Worm (Caenorhabditis elegans) whole organism, dauer: ENCODE measurements around the gene lys-4.

Experiments
- unc-62 ChIP-seq: sonication (generic microtip); optimal IDR thresholded peaks from 2 replicates; lab custom pipeline; 2017; ENCODE audit warnings: missing biosample characterization, missing genetic modification reagents, missing genetic modification characterization

The lys-4 gene

ce11 chrIV:11635437-11636408, 12.7 kb upstream of the lys-4 start, which contains the start of gene mars-1:
mars-1 (minus strand) TSS chrIV:11635487.
- no peak for TF ChIP-seq unc-62 (GFP tag; lab: Kevin White, UChicago)

ce11 chrIV:11631750-11632149, 8.8 kb upstream of the lys-4 start, which contains the start of gene F58B3.4:
F58B3.4 (minus strand) TSS chrIV:11631850.
- TF ChIP-seq unc-62 (GFP tag; lab: Kevin White, UChicago) = no peak

ce11 chrIV:11627847-11628246, 4.9 kb upstream of the lys-4 start, which contains the start of gene lys-6:
lys-6 (minus strand) TSS chrIV:11627947.
- no peak for TF ChIP-seq unc-62 (GFP tag; lab: Kevin White, UChicago)

- TF ChIP-seq unc-62 (GFP tag; lab: Kevin White, UChicago) = no peak
Measured at ce11 chrIV:11625482-11625881, 2.5 kb upstream of the lys-4 start, which contains the start of gene lys-5. lys-5 (minus strand) TSS chrIV:11625582.

ce11 chrIV:11623759-11624287, 849 bp upstream of the lys-4 start:
- no peak for TF ChIP-seq unc-62 (GFP tag; lab: Kevin White, UChicago)

ce11 chrIV:11622336-11622735, 638 bp downstream of the lys-4 start:
- TF ChIP-seq unc-62 (GFP tag; lab: Kevin White, UChicago) = no peak

- TF ChIP-seq unc-62 (GFP tag; lab: Kevin White, UChicago) = no peak
Measured at ce11 chrIV:11620909-11621308, 2.1 kb downstream of the lys-4 start, which contains the start of gene dsl-5. dsl-5 (minus strand) TSS chrIV:11621009.

ce11 chrIV:11604909-11605308, 18.1 kb downstream of the lys-4 start, which contains the start of the genes ragc-1 and Y24F12A.1:
ragc-1 (minus strand) TSS chrIV:11604933.
Y24F12A.1 (plus strand) TSS chrIV:11605254.
- no peak for TF ChIP-seq unc-62 (GFP tag; lab: Kevin White, UChicago)

ce11 chrIV:11603265-11603840, 19.6 kb downstream of the lys-4 start:
- TF ChIP-seq unc-62 (GFP tag; lab: Kevin White, UChicago) = no peak

- TF ChIP-seq unc-62 (GFP tag; lab: Kevin White, UChicago) = no peak
Measured at ce11 chrIV:11602498-11603068, 20.4 kb downstream of the lys-4 start, which contains the start of gene rps-11. rps-11 (plus strand) TSS chrIV:11602641.

- no peak for TF ChIP-seq unc-62 (GFP tag; lab: Kevin White, UChicago)
Measured at ce11 chrIV:11601721-11602405, 21.1 kb downstream of the lys-4 start.

- TF ChIP-seq unc-62 (GFP tag; lab: Kevin White, UChicago) = no peak
Measured at ce11 chrIV:11599717-11600116, 23.3 kb downstream of the lys-4 start.

- no peak for TF ChIP-seq unc-62 (GFP tag; lab: Kevin White, UChicago)
Measured at ce11 chrIV:11597079-11597478, 25.9 kb downstream of the lys-4 start.

- TF ChIP-seq unc-62 (GFP tag; lab: Kevin White, UChicago) = no peak
Measured at ce11 chrIV:11594191-11594673, 28.7 kb downstream of the lys-4 start, which contains the start of gene mig-38. mig-38 (plus strand) TSS chrIV:11594244.
